Worm (Caenorhabditis elegans) whole organism, L2 larva: ENCODE measurements around the gene nhr-42.

Source experiments
- ama-1 ChIP-seq: fragments of 150-350 bp; optimal IDR thresholded peaks from 2 replicates; lab custom pipeline; 2018; ENCODE audit warnings: inconsistent platforms
- fos-1 ChIP-seq: fragments of 150-350 bp; optimal IDR thresholded peaks from 2 replicates; lab custom pipeline; 2014; ENCODE audit warnings: missing biosample characterization, missing genetic modification characterization
- lin-11 ChIP-seq: fragments of 150-350 bp; sonication (generic microtip); optimal IDR thresholded peaks from 2 replicates; lab custom pipeline; 2014; ENCODE audit warnings: missing biosample characterization, missing genetic modification characterization, inconsistent platforms, mixed read lengths
- nhr-237 ChIP-seq: fragments of 150-350 bp; optimal IDR thresholded peaks from 2 replicates; lab custom pipeline; 2014; ENCODE audit warnings: missing biosample characterization, missing genetic modification characterization
- skn-1 ChIP-seq: sonication (generic microtip); optimal IDR thresholded peaks from 2 replicates; lab custom pipeline; 2017; ENCODE audit warnings: missing biosample characterization, missing genetic modification characterization
- sma-9 ChIP-seq, 2 experiments: fragments of 150-350 bp in 1 of 2; sonication (generic microtip) in 1 of 2; optimal IDR thresholded peaks; 2 replicates each; lab custom pipeline; 2014 to 2016; ENCODE audit warnings: missing genetic modification characterization in 2 of 2, mild to moderate bottlenecking in 1 of 2, missing biosample characterization in 1 of 2, missing compliant biosample characterization in 1 of 2, missing genetic modification reagents in 1 of 2, moderate library complexity in 1 of 2
- unc-62 ChIP-seq: fragments of 150-350 bp; optimal IDR thresholded peaks from 2 replicates; lab custom pipeline; 2014; ENCODE audit warnings: missing biosample characterization, missing genetic modification reagents, missing genetic modification characterization
- ztf-11 ChIP-seq: sonication (generic microtip); optimal IDR thresholded peaks from 2 replicates; lab custom pipeline; 2017; ENCODE audit warnings: missing biosample characterization, missing genetic modification characterization
- ztf-4 ChIP-seq: fragments of 150-350 bp; optimal IDR thresholded peaks from 2 replicates; lab custom pipeline; 2014; ENCODE audit warnings: missing biosample characterization, missing genetic modification characterization

- TF ChIP-seq ztf-4 (tag; lab: Kevin White, UChicago) (no peak), fos-1 (tag; lab: Kevin White, UChicago) (no peak), skn-1 (tag; lab: Kevin White, UChicago) (no peak), ama-1 (lab: Kevin White, UChicago) (no peak), unc-62 (no peak), nhr-237 (tag; lab: Kevin White, UChicago) (no peak), sma-9 (GFP tag; optimal IDR thresholded peaks at IDR 0.05; lab: Kevin White, UChicago) (no peak), sma-9 (tag; optimal IDR thresholded peaks at IDR 0.05; lab: Kevin White, UChicago) (no peak), ztf-11 (tag; lab: Kevin White, UChicago) (no peak), lin-11 (tag; lab: Kevin White, UChicago) (no peak)
These were observed 7.3 kb downstream of the nhr-42 start, which contains the start of gene spig-10 for ce11 chrV:7005964-7006363.
